Fruit fly (Drosophila melanogaster): ENCODE measurements around the gene CG17991.

CG17991 gene

DNA sequence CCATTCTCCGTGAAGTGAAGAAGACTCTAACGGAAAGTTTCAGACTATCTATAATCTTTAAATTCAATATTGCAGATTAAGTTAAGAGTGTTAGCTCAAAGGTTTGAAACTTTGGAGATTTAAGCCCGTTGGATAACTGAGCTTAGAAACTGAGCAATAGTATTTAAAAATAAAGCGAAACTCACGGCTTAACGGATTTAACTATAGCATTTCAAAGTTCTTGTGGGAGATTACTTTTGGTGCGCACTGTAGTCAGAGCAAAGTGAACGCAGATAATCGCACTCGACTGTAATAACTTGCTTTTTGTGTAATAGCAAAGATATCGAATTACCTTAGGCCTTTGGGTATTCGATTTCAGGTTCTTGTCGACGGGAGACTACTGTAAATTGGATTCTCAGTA, 41.2 kb downstream of the CG17991 start, which contains the start of gene mrt (continued):
- no peak for TF ChIP-seq exex (tag; optimal IDR thresholded peaks at IDR 0.05)
- TF ChIP-seq CG7372 (GFP tag; IDR thresholded peaks at IDR 0.05), result 0 out of 2 replicates have a peak, but pooled peaks have one; percentile 46
- TF ChIP-seq CG13775 (GFP tag; optimal IDR thresholded peaks at IDR 0.05), result peak; percentile 65
- peak; percentile 79 for TF ChIP-seq CG3281 (GFP tag; optimal IDR thresholded peaks at IDR 0.05)
- TF ChIP-seq sqz (GFP tag; optimal IDR thresholded peaks at IDR 0.05), result no peak
- TF ChIP-seq CG31365 (tag; optimal IDR thresholded peaks at IDR 0.05), result no peak
- TF ChIP-seq CG6791 (GFP tag; IDR thresholded peaks at IDR 0.05; ENCODE audit: partially characterized antibody), result 0 out of 3 replicates have a peak, but pooled peaks have one; percentile 27
- no peak for TF ChIP-seq knrl (GFP tag; IDR thresholded peaks at IDR 0.05; ENCODE audit: partially characterized antibody)
- TF ChIP-seq zen2 (GFP tag; IDR thresholded peaks at IDR 0.05; ENCODE audit: partially characterized antibody), result no peak
- TF ChIP-seq D19A (tag; optimal IDR thresholded peaks at IDR 0.05), result peak; percentile 30
- TF ChIP-seq CG12071 (GFP tag; optimal IDR thresholded peaks at IDR 0.05), result no peak
- TF ChIP-seq sc (optimal IDR thresholded peaks at IDR 0.05), result no peak
- TF ChIP-seq sc (GFP tag; optimal IDR thresholded peaks at IDR 0.05), result no peak
- no peak for TF ChIP-seq CG17612 (GFP tag; IDR thresholded peaks at IDR 0.05)
- no peak for TF ChIP-seq CG6654 (GFP tag; optimal IDR thresholded peaks at IDR 0.05)
- no peak for TF ChIP-seq CG13296 (GFP tag; optimal IDR thresholded peaks at IDR 0.05)
- TF ChIP-seq CG14014 (GFP tag; IDR thresholded peaks at IDR 0.05), result peak; percentile 50; the same call in 1 of the 2 replicates
- TF ChIP-seq btn (GFP tag; optimal IDR thresholded peaks at IDR 0.05), result peak; percentile 32
- peak; percentile 17 for TF ChIP-seq CG9876 (GFP tag; optimal IDR thresholded peaks at IDR 0.05)
- peak; percentile 12 for TF ChIP-seq CG8944 (GFP tag; optimal IDR thresholded peaks at IDR 0.05)
- TF ChIP-seq CG17802 (tag; optimal IDR thresholded peaks at IDR 0.05), result peak; percentile 40
- peak; percentile 10 for TF ChIP-seq CG1792 (GFP tag; optimal IDR thresholded peaks at IDR 0.05)
- TF ChIP-seq CG9215 (GFP tag; IDR thresholded peaks at IDR 0.05), result peak; percentile 40; the same call in 1 of the 2 replicates
- TF ChIP-seq CG16863 (GFP tag; optimal IDR thresholded peaks at IDR 0.05), result peak; percentile 38
- TF ChIP-seq scrt (GFP tag; optimal IDR thresholded peaks at IDR 0.05), result peak; percentile 42
- no peak for TF ChIP-seq CG2202 (tag; optimal IDR thresholded peaks at IDR 0.05)
- peak; percentile 50; the same call in 1 of the 3 replicates for TF ChIP-seq CG11560 (tag; IDR thresholded peaks at IDR 0.05)
- peak; percentile 46 for TF ChIP-seq CG11398 (GFP tag; optimal IDR thresholded peaks at IDR 0.05)
- TF ChIP-seq CG12219 (GFP tag; optimal IDR thresholded peaks at IDR 0.05), result no peak
- TF ChIP-seq CG12236 (GFP tag; optimal IDR thresholded peaks at IDR 0.05), result no peak
- TF ChIP-seq CG10431 (GFP tag; optimal IDR thresholded peaks at IDR 0.05), result no peak
- no peak for TF ChIP-seq Nf-YA (GFP tag; IDR thresholded peaks at IDR 0.05)
- TF ChIP-seq nerfin-2 (GFP tag; IDR thresholded peaks at IDR 0.05; ENCODE audit: partially characterized antibody), result no peak
- TF ChIP-seq dimm (GFP tag; IDR thresholded peaks at IDR 0.05), result no peak
- peak; percentile 78 for TF ChIP-seq CG9932 (GFP tag; IDR thresholded peaks at IDR 0.05)
- TF ChIP-seq CG8290 (GFP tag; optimal IDR thresholded peaks at IDR 0.05), result peak; percentile 21
- TF ChIP-seq CG8290 (tag; optimal IDR thresholded peaks at IDR 0.05), result peak in 1 of 2 experiments; percentile 55
- TF ChIP-seq Bdp1 (GFP tag; optimal IDR thresholded peaks at IDR 0.05), result peak; percentile 19
- TF ChIP-seq aop (GFP tag; IDR thresholded peaks at IDR 0.05), result no peak
- no peak for TF ChIP-seq Kr (GFP tag; optimal IDR thresholded peaks at IDR 0.05)
- TF ChIP-seq CG3995 (GFP tag; optimal IDR thresholded peaks at IDR 0.05), result peak; percentile 17
- TF ChIP-seq CG2889 (GFP tag; IDR thresholded peaks at IDR 0.05), result 0 out of 3 replicates have a peak, but pooled peaks have one; percentile 45
- no peak for TF ChIP-seq nerfin-1 (tag; optimal IDR thresholded peaks at IDR 0.05)
- TF ChIP-seq CG4404 (GFP tag; IDR thresholded peaks at IDR 0.05), result no peak
- peak; percentile 18 for TF ChIP-seq CG10209 (GFP tag; optimal IDR thresholded peaks at IDR 0.05)
- no peak for TF ChIP-seq jing (GFP tag; optimal IDR thresholded peaks at IDR 0.05)
- no peak; the same call in 1 of the 2 replicates for TF ChIP-seq E2f1 (GFP tag; IDR thresholded peaks at IDR 0.05)
- no peak for TF ChIP-seq CG10274 (GFP tag; optimal IDR thresholded peaks at IDR 0.05)
- peak; percentile 48 to 49 for TF ChIP-seq dpn (GFP tag; optimal IDR thresholded peaks at IDR 0.05)
- TF ChIP-seq gcm (GFP tag; optimal IDR thresholded peaks at IDR 0.05), result no peak
- TF ChIP-seq Fer2 (tag; optimal IDR thresholded peaks at IDR 0.05), result peak; percentile 54
